Fruit fly (Drosophila melanogaster) whole organism, embryonic: ENCODE results near the gene CG4956.

ENCODE experiments used
- B-H2 ChIP-seq: fragments of 200-800 bp; sonication (Bioruptor generic); optimal IDR thresholded peaks from 2 replicates; lab custom pipeline; 2018; ENCODE audit warnings: missing biosample characterization, mild to moderate bottlenecking, missing genetic modification characterization
- CG10267 ChIP-seq: fragments of 200-800 bp; sonication (Bioruptor generic); optimal IDR thresholded peaks from 2 replicates; lab custom pipeline; 2018; ENCODE audit warnings: missing biosample characterization, mild to moderate bottlenecking, missing genetic modification characterization, moderate library complexity
- CG10366 ChIP-seq: fragments of 200-800 bp; sonication (Bioruptor generic); IDR thresholded peaks from 2 replicates; pipeline ENCODE4 v1.3.6; 2022; ENCODE audit warnings: missing biosample characterization, missing genetic modification characterization
- CG13287 ChIP-seq: fragments of 200-800 bp; sonication (Bioruptor generic); IDR thresholded peaks from 2 replicates; pipeline ENCODE4 v1.3.6; 2022; ENCODE audit warnings: missing biosample characterization, missing genetic modification characterization; ENCODE audit not compliant: partially characterized antibody
- CG1647 ChIP-seq: fragments of 200-800 bp; sonication (Bioruptor generic); optimal IDR thresholded peaks from 3 replicates; lab custom pipeline; 2016; ENCODE audit warnings: missing biosample characterization, missing genetic modification characterization
- CG17361 ChIP-seq: fragments of 200-800 bp; sonication (Bioruptor generic); IDR thresholded peaks from 3 replicates; pipeline ENCODE4 v1.3.6; 2022; ENCODE audit warnings: missing biosample characterization, missing genetic modification characterization
- CG2678 ChIP-seq: fragments of 200-800 bp; sonication (Bioruptor generic); optimal IDR thresholded peaks from 3 replicates; lab custom pipeline; 2019; ENCODE audit warnings: missing biosample characterization, mild to moderate bottlenecking, missing genetic modification characterization, moderate library complexity
- CG3163 ChIP-seq: fragments of 200-800 bp; sonication (Bioruptor generic); optimal IDR thresholded peaks from 3 replicates; lab custom pipeline; 2016; ENCODE audit warnings: missing biosample characterization, missing genetic modification characterization
- CG6254 ChIP-seq: fragments of 200-800 bp; sonication (Bioruptor generic); optimal IDR thresholded peaks from 3 replicates; lab custom pipeline; 2017; ENCODE audit warnings: mild to moderate bottlenecking, missing biosample characterization, missing genetic modification reagents, missing genetic modification characterization
- CG6272 ChIP-seq: fragments of 200-800 bp; sonication (Bioruptor generic); IDR thresholded peaks from 2 replicates; pipeline ENCODE4 v1.3.6; 2022; ENCODE audit warnings: missing biosample characterization, missing genetic modification characterization
- CG6654 ChIP-seq: fragments of 200-800 bp; sonication (Bioruptor generic); optimal IDR thresholded peaks from 2 replicates; lab custom pipeline; 2017; ENCODE audit warnings: missing biosample characterization, mild to moderate bottlenecking, missing genetic modification characterization
- CG7745 ChIP-seq: fragments of 200-800 bp; sonication (Bioruptor generic); optimal IDR thresholded peaks from 2 replicates; lab custom pipeline; 2018; ENCODE audit warnings: missing biosample characterization, mild to moderate bottlenecking, missing genetic modification characterization, moderate library complexity
- CG9215 ChIP-seq: fragments of 200-800 bp; sonication (Bioruptor generic); IDR thresholded peaks from 2 replicates; pipeline ENCODE4 v1.3.6; 2022; ENCODE audit warnings: missing biosample characterization, missing genetic modification characterization
- D19A ChIP-seq: fragments of 200-800 bp; optimal IDR thresholded peaks from 3 replicates; lab custom pipeline; 2019; ENCODE audit warnings: missing biosample characterization, mild to moderate bottlenecking, missing genetic modification characterization, moderate library complexity
- Deaf1 ChIP-seq: fragments of 200-800 bp; optimal IDR thresholded peaks from 3 replicates; lab custom pipeline; 2019; ENCODE audit warnings: missing biosample characterization, mild to moderate bottlenecking, missing genetic modification characterization, moderate library complexity
- Kr ChIP-seq: fragments of 200-800 bp; sonication (Bioruptor generic); optimal IDR thresholded peaks from 2 replicates; lab custom pipeline; 2017; ENCODE audit warnings: missing biosample characterization, mild to moderate bottlenecking, missing genetic modification characterization
- Max ChIP-seq: fragments of 200-800 bp; sonication (Bioruptor generic); optimal IDR thresholded peaks from 2 replicates; lab custom pipeline; 2016; ENCODE audit warnings: missing biosample characterization, mild to moderate bottlenecking, missing genetic modification characterization
- Nf-YB ChIP-seq: fragments of 200-800 bp; sonication (Bioruptor generic); optimal IDR thresholded peaks from 3 replicates; lab custom pipeline; 2019; ENCODE audit warnings: missing biosample characterization, mild to moderate bottlenecking, missing genetic modification characterization, moderate library complexity
- Nf-YC ChIP-seq: fragments of 200-800 bp; optimal IDR thresholded peaks from 3 replicates; lab custom pipeline; 2019; ENCODE audit warnings: missing biosample characterization, mild to moderate bottlenecking, missing genetic modification characterization, moderate library complexity
- Pdp1 ChIP-seq, 2 experiments: fragments of 200-800 bp; sonication (Bioruptor generic); optimal IDR thresholded peaks; 3 replicates each; lab custom pipeline; 2016; ENCODE audit warnings: missing biosample characterization in 2 of 2, missing genetic modification characterization in 2 of 2, mild to moderate bottlenecking in 1 of 2, moderate library complexity in 1 of 2
- Rx ChIP-seq: fragments of 200-800 bp; sonication (Bioruptor generic); IDR thresholded peaks from 2 replicates; pipeline ENCODE4 v1.3.6; 2022; ENCODE audit warnings: missing biosample characterization, missing genetic modification characterization
- Trl ChIP-seq, 3 experiments: fragments of >200 bp in 2 of 3; fragments of 200-800 bp in 1 of 3; sonication (Bioruptor generic) in 1 of 3; optimal IDR thresholded peaks; 2 replicates in 1 of 3; 3 replicates in 2 of 3; lab custom pipeline; 2016 to 2017; ENCODE audit warnings: missing biosample characterization in 1 of 3, missing genetic modification characterization in 1 of 3
- chinmo ChIP-seq: fragments of 200-800 bp; sonication (Bioruptor generic); IDR thresholded peaks from 4 replicates; pipeline ENCODE4 v1.3.6; 2022; ENCODE audit warnings: missing biosample characterization, missing genetic modification characterization; ENCODE audit not compliant: partially characterized antibody
- dimm ChIP-seq: fragments of 200-800 bp; sonication (Bioruptor generic); IDR thresholded peaks from 2 replicates; pipeline ENCODE4 v1.3.6; 2022; ENCODE audit warnings: missing biosample characterization, missing genetic modification characterization
- dpn ChIP-seq, 2 experiments: fragments of 200-800 bp; sonication (Bioruptor generic); optimal IDR thresholded peaks; 3 replicates each; lab custom pipeline; 2016; ENCODE audit warnings: missing biosample characterization in 2 of 2, missing genetic modification characterization in 2 of 2
- en ChIP-seq: fragments of 200-800 bp; sonication (Bioruptor generic); optimal IDR thresholded peaks from 2 replicates; lab custom pipeline; 2016; ENCODE audit warnings: missing biosample characterization, missing genetic modification characterization
- ewg ChIP-seq: fragments of 200-800 bp; sonication (Bioruptor generic); optimal IDR thresholded peaks from 3 replicates; lab custom pipeline; 2017; ENCODE audit warnings: mild to moderate bottlenecking, missing biosample characterization, missing genetic modification reagents, missing genetic modification characterization
- exex ChIP-seq: fragments of 200-800 bp; sonication (Bioruptor generic); optimal IDR thresholded peaks from 4 replicates; lab custom pipeline; 2018; ENCODE audit warnings: missing biosample characterization, mild to moderate bottlenecking, missing genetic modification characterization, moderate library complexity
- grn ChIP-seq: fragments of 200-800 bp; sonication (Bioruptor generic); optimal IDR thresholded peaks from 3 replicates; lab custom pipeline; 2017; ENCODE audit warnings: missing biosample characterization, missing genetic modification characterization
- lab ChIP-seq: fragments of 200-800 bp; sonication (Bioruptor generic); optimal IDR thresholded peaks from 3 replicates; lab custom pipeline; 2017; ENCODE audit warnings: missing biosample characterization, missing genetic modification characterization, mild to moderate bottlenecking, moderate library complexity, missing genetic modification reagents
- mirr ChIP-seq: fragments of 200-800 bp; sonication (Bioruptor generic); optimal IDR thresholded peaks from 3 replicates; lab custom pipeline; 2018; ENCODE audit warnings: missing biosample characterization, mild to moderate bottlenecking, missing genetic modification characterization
- odd ChIP-seq: fragments of 200-800 bp; sonication (Bioruptor generic); optimal IDR thresholded peaks from 2 replicates; lab custom pipeline; 2017; ENCODE audit warnings: missing biosample characterization, mild to moderate bottlenecking, missing genetic modification characterization
- pan ChIP-seq, 4 experiments: fragments of >200 bp in 3 of 4; fragments of 200-800 bp in 1 of 4; sonication (Bioruptor generic) in 1 of 4; optimal IDR thresholded peaks in 3 of 4; IDR thresholded peaks in 1 of 4; 2 replicates each; pipeline versions ENCODE4 v1.3.6 to Lab custom; 2017 to 2022; ENCODE audit warnings: missing biosample characterization in 2 of 4, missing genetic modification characterization in 2 of 4, mixed read lengths in 1 of 4
- pb ChIP-seq: fragments of 200-800 bp; sonication (Bioruptor generic); optimal IDR thresholded peaks from 3 replicates; lab custom pipeline; 2016; ENCODE audit warnings: missing biosample characterization, missing genetic modification characterization
- sc ChIP-seq, 3 experiments: fragments of >200 bp in 2 of 3; fragments of 200-800 bp in 1 of 3; sonication (Bioruptor generic) in 1 of 3; optimal IDR thresholded peaks; 2 replicates in 2 of 3; 3 replicates in 1 of 3; lab custom pipeline; 2017; ENCODE audit warnings: mild to moderate bottlenecking in 1 of 3, missing biosample characterization in 1 of 3, missing genetic modification characterization in 1 of 3, missing genetic modification reagents in 1 of 3
- scrt ChIP-seq: fragments of 200-800 bp; sonication (Bioruptor generic); optimal IDR thresholded peaks from 2 replicates; lab custom pipeline; 2018; ENCODE audit warnings: missing biosample characterization, mild to moderate bottlenecking, missing genetic modification characterization, moderate library complexity
- sd ChIP-seq: fragments of 200-800 bp; sonication (Bioruptor generic); optimal IDR thresholded peaks from 3 replicates; lab custom pipeline; 2018; ENCODE audit warnings: missing biosample characterization, mild to moderate bottlenecking, missing genetic modification characterization, moderate library complexity
- sens ChIP-seq: fragments of 200-800 bp; sonication (Bioruptor generic); peaks from one replicate; lab custom pipeline; 2016; ENCODE audit warnings: missing biosample characterization, missing genetic modification characterization
- shn ChIP-seq: fragments of 200-800 bp; sonication (Bioruptor generic); optimal IDR thresholded peaks from 3 replicates; lab custom pipeline; 2016; ENCODE audit warnings: missing biosample characterization, missing genetic modification characterization
- sqz ChIP-seq: fragments of 200-800 bp; sonication (Bioruptor generic); optimal IDR thresholded peaks from 3 replicates; lab custom pipeline; 2018; ENCODE audit warnings: missing biosample characterization, mild to moderate bottlenecking, missing genetic modification characterization
- sug ChIP-seq: fragments of 200-800 bp; optimal IDR thresholded peaks from 2 replicates; lab custom pipeline; 2019; ENCODE audit warnings: missing biosample characterization, mild to moderate bottlenecking, missing genetic modification characterization, moderate library complexity
- ttk ChIP-seq: fragments of 200-800 bp; sonication (Bioruptor generic); IDR thresholded peaks from 2 replicates; pipeline ENCODE4 v2.1.2; 2022; ENCODE audit warnings: missing biosample characterization, missing genetic modification characterization
- z ChIP-seq: fragments of 200-800 bp; sonication (Bioruptor generic); IDR thresholded peaks from 3 replicates; pipeline ENCODE4 v1.3.6; 2022; ENCODE audit warnings: missing biosample characterization, missing genetic modification characterization

The CG4956 gene

dm6 chr3R:25737735-25738371, 40.3 kb downstream of the CG4956 start (continued):
- peak; percentile 93 for TF ChIP-seq CG6254 (GFP tag; lab: Kevin White, UChicago)
- peak; percentile 84 for TF ChIP-seq odd (GFP tag; lab: Kevin White, UChicago)
- no peak for TF ChIP-seq CG13287 (GFP tag; lab: Robert Waterston, UW)
- TF ChIP-seq pan (optimal IDR thresholded peaks at IDR 0.05; lab: Kevin White, UChicago) = no peak
- TF ChIP-seq pan (GFP tag; optimal IDR thresholded peaks at IDR 0.05 in 1 of 2, IDR thresholded peaks at IDR 0.05 in 1 of 2) = peak in 1 of 2 experiments; percentile 83
- TF ChIP-seq D19A = peak; percentile 89
- peak; percentile 78 for TF ChIP-seq CG6272 (GFP tag; lab: Robert Waterston, UW)
- TF ChIP-seq dpn (GFP tag; optimal IDR thresholded peaks at IDR 0.05; lab: Kevin White, UChicago) = peak; percentile 94 to 95
- no peak for TF ChIP-seq CG7745 (tag; lab: Kevin White, UChicago)
- no peak; the same call in 2 of the 3 replicates for TF ChIP-seq CG17361 (GFP tag; lab: Robert Waterston, UW)
- TF ChIP-seq Kr = no peak
- peak; percentile 78 for TF ChIP-seq dimm (GFP tag; lab: Robert Waterston, UW)
- peak; percentile 62 for TF ChIP-seq CG9215 (GFP tag; lab: Robert Waterston, UW)
- peak; percentile 81 for TF ChIP-seq Nf-YB
- TF ChIP-seq CG10267 (tag; lab: Kevin White, UChicago) = peak; percentile 88

dm6 chr3R:25735801-25736068, 42.4 kb downstream of the CG4956 start:
- TF ChIP-seq CG1647 (GFP tag; lab: Kevin White, UChicago) = no peak
- no peak for TF ChIP-seq sc (optimal IDR thresholded peaks at IDR 0.05; lab: Kevin White, UChicago)
- TF ChIP-seq sc (GFP tag; optimal IDR thresholded peaks at IDR 0.05; lab: Kevin White, UChicago) = no peak
- TF ChIP-seq ewg = no peak
- peak; percentile 12 for TF ChIP-seq B-H2 (GFP tag; lab: Kevin White, UChicago)
- TF ChIP-seq chinmo (GFP tag; lab: Robert Waterston, UW) = peak; percentile 78; the same call in 1 of the 4 replicates
- peak; percentile 4 for TF ChIP-seq Nf-YC (tag; lab: Kevin White, UChicago)
- TF ChIP-seq Trl (optimal IDR thresholded peaks at IDR 0.05; lab: Kevin White, UChicago) = peak in 1 of 2 experiments; percentile 46
- TF ChIP-seq Trl (GFP tag; optimal IDR thresholded peaks at IDR 0.05; lab: Kevin White, UChicago) = no peak
- no peak for TF ChIP-seq CG6654 (GFP tag; lab: Kevin White, UChicago)

dm6 chr3R:25734967-25735800, 42.9 kb downstream of the CG4956 start:
- peak; percentile 67 for TF ChIP-seq grn
- no peak for TF ChIP-seq CG10366
- peak; percentile 33 to 76 for TF ChIP-seq Trl (optimal IDR thresholded peaks at IDR 0.05; lab: Kevin White, UChicago)
- TF ChIP-seq Trl (GFP tag; optimal IDR thresholded peaks at IDR 0.05; lab: Kevin White, UChicago) = no peak
- peak; percentile 87 for TF ChIP-seq CG3163
- no peak for TF ChIP-seq scrt (GFP tag; lab: Kevin White, UChicago)
- TF ChIP-seq sd (tag; lab: Kevin White, UChicago) = peak; percentile 73
- no peak for TF ChIP-seq Max (GFP tag; lab: Kevin White, UChicago)
- peak; percentile 21 for TF ChIP-seq lab
- TF ChIP-seq CG2678 (tag; lab: Kevin White, UChicago) = peak; percentile 3
- TF ChIP-seq exex (tag; lab: Kevin White, UChicago) = peak; percentile 89
- peak; percentile 46 for TF ChIP-seq sug (tag; lab: Kevin White, UChicago)
- peak in 1 of 2 experiments; percentile 91 for TF ChIP-seq Pdp1 (GFP tag; optimal IDR thresholded peaks at IDR 0.05; lab: Kevin White, UChicago)
- TF ChIP-seq sens (GFP tag; lab: Kevin White, UChicago) = peak; percentile 52
- TF ChIP-seq ttk (GFP tag; lab: Robert Waterston, UW) = no peak
- TF ChIP-seq z (GFP tag; lab: Robert Waterston, UW) = no peak
- peak; percentile 47 for TF ChIP-seq sqz (GFP tag; lab: Kevin White, UChicago)
- TF ChIP-seq shn = no peak
- peak; percentile 68 for TF ChIP-seq Deaf1 (tag; lab: Kevin White, UChicago)
- no peak for TF ChIP-seq en
- TF ChIP-seq pb = no peak
- no peak for TF ChIP-seq Rx (GFP tag; lab: Robert Waterston, UW)
- peak; percentile 68 for TF ChIP-seq mirr (GFP tag; lab: Kevin White, UChicago)
